Fruit fly (Drosophila melanogaster) whole organism, prepupa: ENCODE measurements around the gene CG15022.

Source experiments
- Blimp-1 ChIP-seq: fragments of 200-800 bp; sonication (Bioruptor generic); optimal IDR thresholded peaks from 3 replicates; lab custom pipeline; 2017; ENCODE audit warnings: missing biosample characterization, missing genetic modification characterization, mild to moderate bottlenecking, moderate library complexity, missing genetic modification reagents
- CG11294 ChIP-seq: fragments of 200-800 bp; sonication (Bioruptor generic); IDR thresholded peaks from 2 replicates; pipeline ENCODE4 v1.3.6; 2022; ENCODE audit warnings: missing biosample characterization, missing genetic modification characterization
- CG11762 ChIP-seq: fragments of 200-800 bp; sonication (Bioruptor generic); optimal IDR thresholded peaks from 3 replicates; lab custom pipeline; 2016; ENCODE audit warnings: missing biosample characterization, missing genetic modification characterization; ENCODE audit not compliant: insufficient read depth
- CG11902 ChIP-seq: fragments of 200-800 bp; sonication (Bioruptor generic); optimal IDR thresholded peaks from 3 replicates; lab custom pipeline; 2016; ENCODE audit warnings: missing biosample characterization, missing genetic modification characterization
- CG15336 ChIP-seq: fragments of 200-800 bp; sonication (Bioruptor generic); IDR thresholded peaks from 2 replicates; pipeline ENCODE4 v1.3.6; 2022; ENCODE audit warnings: missing biosample characterization, missing genetic modification characterization
- CG16779 ChIP-seq: fragments of 200-800 bp; sonication (Bioruptor generic); optimal IDR thresholded peaks from 3 replicates; lab custom pipeline; 2017; ENCODE audit warnings: missing biosample characterization, mild to moderate bottlenecking, missing genetic modification characterization
- CG3032 ChIP-seq: fragments of 200-800 bp; optimal IDR thresholded peaks from 2 replicates; lab custom pipeline; 2019; ENCODE audit warnings: missing biosample characterization, mild to moderate bottlenecking, missing genetic modification characterization, moderate library complexity
- CG31627 ChIP-seq: fragments of 200-800 bp; sonication (Bioruptor generic); optimal IDR thresholded peaks from 3 replicates; lab custom pipeline; 2016; ENCODE audit warnings: missing biosample characterization, missing genetic modification characterization
- CG32006 ChIP-seq: fragments of 200-800 bp; sonication (Bioruptor generic); optimal IDR thresholded peaks from 3 replicates; lab custom pipeline; 2017; ENCODE audit warnings: missing biosample characterization, mild to moderate bottlenecking, missing genetic modification characterization
- CG34406 ChIP-seq: fragments of 200-800 bp; sonication (Bioruptor generic); optimal IDR thresholded peaks from 3 replicates; lab custom pipeline; 2016; ENCODE audit warnings: missing biosample characterization, missing genetic modification characterization
- CG3919 ChIP-seq: fragments of 200-800 bp; sonication (Bioruptor generic); optimal IDR thresholded peaks from 3 replicates; lab custom pipeline; 2016; ENCODE audit warnings: missing biosample characterization, missing genetic modification characterization
- CG4318 ChIP-seq: fragments of 200-800 bp; sonication (Bioruptor generic); optimal IDR thresholded peaks from 3 replicates; lab custom pipeline; 2017; ENCODE audit warnings: missing biosample characterization, mild to moderate bottlenecking, missing genetic modification characterization
- CG6163 ChIP-seq: fragments of 200-800 bp; sonication (Bioruptor generic); IDR thresholded peaks from 3 replicates; pipeline ENCODE4 v1.3.6; 2022; ENCODE audit warnings: missing biosample characterization, missing genetic modification characterization
- CG6276 ChIP-seq: fragments of 200-800 bp; sonication (Bioruptor generic); optimal IDR thresholded peaks from 2 replicates; lab custom pipeline; 2017; ENCODE audit warnings: missing biosample characterization, mild to moderate bottlenecking, missing genetic modification characterization
- CG6808 ChIP-seq: fragments of 200-800 bp; sonication (Bioruptor generic); optimal IDR thresholded peaks from 3 replicates; lab custom pipeline; 2017; ENCODE audit warnings: missing biosample characterization, missing genetic modification characterization, mild to moderate bottlenecking, moderate library complexity, missing genetic modification reagents
- CG6854 ChIP-seq: fragments of 200-800 bp; sonication (Bioruptor generic); optimal IDR thresholded peaks from 2 replicates; lab custom pipeline; 2017; ENCODE audit warnings: missing biosample characterization, mild to moderate bottlenecking, missing genetic modification characterization
- CG8119 ChIP-seq: fragments of 200-800 bp; sonication (Bioruptor generic); IDR thresholded peaks from 3 replicates; pipeline ENCODE4 v1.3.6; 2022; ENCODE audit warnings: missing biosample characterization, missing genetic modification characterization
- CG8632 ChIP-seq: fragments of 200-800 bp; sonication (Bioruptor generic); optimal IDR thresholded peaks from 3 replicates; lab custom pipeline; 2016; ENCODE audit warnings: missing biosample characterization, missing genetic modification characterization
- CG9139 ChIP-seq: fragments of 200-800 bp; sonication (Bioruptor generic); optimal IDR thresholded peaks from 3 replicates; lab custom pipeline; 2017; ENCODE audit warnings: missing biosample characterization, mild to moderate bottlenecking, missing genetic modification characterization
- Eip78C ChIP-seq: fragments of 200-800 bp; sonication (Bioruptor generic); peaks from one replicate; lab custom pipeline; 2016; ENCODE audit warnings: missing biosample characterization, missing genetic modification characterization
- Eip93F ChIP-seq: fragments of 200-800 bp; sonication (Bioruptor generic); optimal IDR thresholded peaks from 2 replicates; lab custom pipeline; 2016; ENCODE audit warnings: missing biosample characterization, mild to moderate bottlenecking, missing genetic modification characterization
- Ets21C ChIP-seq: fragments of 200-800 bp; sonication (Bioruptor generic); optimal IDR thresholded peaks from 3 replicates; lab custom pipeline; 2016; ENCODE audit warnings: missing biosample characterization, missing genetic modification characterization
- Ets96B ChIP-seq: fragments of 200-800 bp; optimal IDR thresholded peaks from 2 replicates; lab custom pipeline; 2019; ENCODE audit warnings: missing biosample characterization, mild to moderate bottlenecking, missing genetic modification characterization, moderate library complexity
- Gug ChIP-seq: fragments of 200-800 bp; sonication (Bioruptor generic); IDR thresholded peaks from 2 replicates; pipeline ENCODE4 v1.3.6; 2022; ENCODE audit warnings: missing biosample characterization, missing genetic modification characterization
- Hr39 ChIP-seq: fragments of 200-800 bp; sonication (Bioruptor generic); optimal IDR thresholded peaks from 2 replicates; lab custom pipeline; 2016; ENCODE audit warnings: missing biosample characterization, missing genetic modification characterization
- Hr4 ChIP-seq: fragments of 200-800 bp; sonication (Bioruptor generic); optimal IDR thresholded peaks from 3 replicates; lab custom pipeline; 2016; ENCODE audit warnings: missing biosample characterization, missing genetic modification characterization
- Lpt ChIP-seq: fragments of 200-800 bp; sonication (Bioruptor generic); optimal IDR thresholded peaks from 3 replicates; lab custom pipeline; 2016; ENCODE audit warnings: missing biosample characterization, missing genetic modification characterization
- Met ChIP-seq: fragments of 200-800 bp; sonication (Bioruptor generic); optimal IDR thresholded peaks from 3 replicates; lab custom pipeline; 2016; ENCODE audit warnings: missing biosample characterization, missing genetic modification characterization
- OdsH ChIP-seq: fragments of 200-800 bp; sonication (Bioruptor generic); optimal IDR thresholded peaks from 3 replicates; lab custom pipeline; 2016; ENCODE audit warnings: missing biosample characterization, missing genetic modification characterization
- Smox ChIP-seq: fragments of 200-800 bp; sonication (Bioruptor generic); optimal IDR thresholded peaks from 3 replicates; lab custom pipeline; 2016; ENCODE audit warnings: missing biosample characterization, missing genetic modification characterization
- acj6 ChIP-seq: fragments of 200-800 bp; sonication (Bioruptor generic); optimal IDR thresholded peaks from 3 replicates; lab custom pipeline; 2016; ENCODE audit warnings: missing biosample characterization, missing genetic modification characterization
- dac ChIP-seq: fragments of 200-800 bp; sonication (Bioruptor generic); optimal IDR thresholded peaks from 2 replicates; lab custom pipeline; 2017; ENCODE audit warnings: missing biosample characterization, mild to moderate bottlenecking, missing genetic modification characterization
- eg ChIP-seq: fragments of 200-800 bp; sonication (Bioruptor generic); IDR thresholded peaks from 3 replicates; pipeline ENCODE4 v1.3.6; 2022; ENCODE audit warnings: missing biosample characterization, missing genetic modification characterization
- esn ChIP-seq: fragments of 200-800 bp; sonication (Bioruptor generic); optimal IDR thresholded peaks from 2 replicates; lab custom pipeline; 2016; ENCODE audit warnings: missing biosample characterization, mild to moderate bottlenecking, missing genetic modification characterization, moderate library complexity
- net ChIP-seq: fragments of 200-800 bp; sonication (Bioruptor generic); optimal IDR thresholded peaks from 3 replicates; lab custom pipeline; 2016; ENCODE audit warnings: missing biosample characterization, missing genetic modification characterization
- pdm3 ChIP-seq: fragments of 200-800 bp; sonication (Bioruptor generic); optimal IDR thresholded peaks from 3 replicates; lab custom pipeline; 2016; ENCODE audit warnings: missing biosample characterization, missing genetic modification characterization
- salr ChIP-seq, 2 experiments: fragments of 200-800 bp; sonication (Bioruptor generic); optimal IDR thresholded peaks; 3 replicates each; lab custom pipeline; 2016 to 2018; ENCODE audit warnings: missing biosample characterization in 2 of 2, missing genetic modification characterization in 2 of 2, mild to moderate bottlenecking in 1 of 2
- spab ChIP-seq: fragments of 200-800 bp; sonication (Bioruptor generic); optimal IDR thresholded peaks from 2 replicates; lab custom pipeline; 2017; ENCODE audit warnings: missing biosample characterization, mild to moderate bottlenecking, missing genetic modification characterization, missing genetic modification reagents
- vri ChIP-seq: fragments of 200-800 bp; sonication (Bioruptor generic); optimal IDR thresholded peaks from 3 replicates; lab custom pipeline; 2016; ENCODE audit warnings: missing biosample characterization, mild to moderate bottlenecking, missing genetic modification characterization

The CG15022 gene

DNA sequence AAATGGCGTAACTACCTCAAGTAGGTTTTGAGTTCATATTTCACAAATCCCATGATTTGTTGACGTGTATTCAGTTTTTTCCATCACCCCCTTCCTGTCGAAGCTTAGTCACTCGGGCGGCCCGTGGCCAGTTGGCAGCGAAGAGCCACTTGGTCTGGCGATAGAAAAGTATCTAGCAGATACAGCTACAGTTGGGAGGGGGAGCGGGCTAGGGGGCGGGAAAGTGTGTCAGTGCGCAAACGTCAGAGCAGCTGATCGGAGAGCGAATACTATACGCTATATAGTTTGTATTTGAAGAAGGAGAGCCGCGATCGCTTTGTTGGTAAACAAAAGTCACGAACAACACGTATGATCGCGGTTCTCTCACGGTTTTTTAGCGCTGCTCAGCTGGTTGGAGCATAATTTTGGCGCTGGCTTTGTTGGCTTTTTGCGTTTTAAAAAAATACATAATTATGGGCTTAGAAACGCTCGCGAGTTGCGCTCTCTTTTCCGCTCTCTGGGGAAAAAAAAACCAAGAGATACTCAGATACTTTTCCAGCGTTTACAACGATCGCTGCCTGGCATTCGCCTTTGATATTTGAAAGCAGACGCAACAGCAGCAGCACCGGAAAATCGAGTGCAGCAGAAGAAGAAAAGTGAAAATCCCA, 46.2 kb downstream of the CG15022 start (continued):
- TF ChIP-seq Smox (GFP tag; lab: Kevin White, UChicago) (no peak), Lpt (GFP tag; lab: Kevin White, UChicago) (peak; percentile 20), CG6854 (GFP tag; lab: Kevin White, UChicago) (no peak), Hr39 (GFP tag; lab: Kevin White, UChicago) (no peak), CG34406 (GFP tag; lab: Kevin White, UChicago) (no peak), CG11294 (GFP tag; lab: Robert Waterston, UW) (no peak), CG6808 (GFP tag; lab: Kevin White, UChicago) (no peak), Ets96B (no peak), CG6163 (peak; percentile 51; the same call in 2 of the 3 replicates), CG3032 (no peak), CG6276 (GFP tag; lab: Kevin White, UChicago) (no peak), CG11762 (GFP tag; lab: Kevin White, UChicago) (no peak), acj6 (GFP tag; lab: Kevin White, UChicago) (no peak), Hr4 (peak; percentile 18), CG9139 (no peak), Met (GFP tag; lab: Kevin White, UChicago) (no peak), Eip93F (no peak), esn (GFP tag; lab: Kevin White, UChicago) (no peak), CG11902 (GFP tag; lab: Kevin White, UChicago) (no peak), dac (GFP tag; lab: Kevin White, UChicago) (no peak), Blimp-1 (GFP tag; lab: Kevin White, UChicago) (no peak), net (GFP tag; lab: Kevin White, UChicago) (peak; percentile 25), vri (GFP tag; lab: Kevin White, UChicago) (peak; percentile 9), CG8632 (GFP tag; lab: Kevin White, UChicago) (no peak), Gug (GFP tag; lab: Robert Waterston, UW) (peak; percentile 34; the same call in 1 of the 2 replicates), OdsH (GFP tag; lab: Kevin White, UChicago) (no peak), CG8119 (GFP tag; lab: Robert Waterston, UW) (peak; percentile 13; the same call in 1 of the 3 replicates), CG31627 (GFP tag; lab: Kevin White, UChicago) (no peak), CG15336 (peak; percentile 31), CG3919 (GFP tag; lab: Kevin White, UChicago) (no peak), CG16779 (tag; lab: Kevin White, UChicago) (no peak), eg (GFP tag; lab: Robert Waterston, UW) (no peak; the same call in 1 of the 3 replicates), salr (GFP tag; optimal IDR thresholded peaks at IDR 0.05; lab: Kevin White, UChicago) (no peak), pdm3 (GFP tag; lab: Kevin White, UChicago) (no peak), spab (no peak), CG4318 (no peak)

DNA sequence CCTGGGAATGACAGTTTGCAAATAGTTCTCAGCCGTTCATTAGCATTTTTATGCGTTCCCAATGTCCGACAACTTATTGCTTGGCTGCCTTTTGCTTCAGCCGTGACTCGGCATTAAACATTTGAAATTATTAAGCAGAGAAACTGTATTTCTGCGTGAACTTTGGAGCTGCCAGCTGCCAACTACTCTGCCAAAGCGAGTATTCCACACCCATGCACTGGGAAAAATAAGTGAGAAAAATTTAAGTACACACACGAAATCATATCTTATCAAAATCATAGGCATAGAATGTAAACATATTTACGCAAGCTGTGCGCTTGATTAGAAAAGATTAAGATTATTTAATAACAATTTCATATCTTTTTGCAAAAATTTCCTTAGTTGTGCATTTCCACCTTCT, 47.1 kb downstream of the CG15022 start:
- no peak for TF ChIP-seq Eip78C (GFP tag; lab: Kevin White, UChicago)
- no peak for TF ChIP-seq CG16779 (tag; lab: Kevin White, UChicago)
- peak; percentile 17 for TF ChIP-seq net (GFP tag; lab: Kevin White, UChicago)
- TF ChIP-seq Gug (GFP tag; lab: Robert Waterston, UW) = peak; percentile 51
- TF ChIP-seq CG15336 = peak; percentile 53
- peak; percentile 24 for TF ChIP-seq Lpt (GFP tag; lab: Kevin White, UChicago)
- TF ChIP-seq Ets21C (GFP tag; lab: Kevin White, UChicago) = no peak
- TF ChIP-seq CG34406 (GFP tag; lab: Kevin White, UChicago) = no peak
- peak; percentile 79 for TF ChIP-seq eg (GFP tag; lab: Robert Waterston, UW)
- TF ChIP-seq CG8119 (GFP tag; lab: Robert Waterston, UW) = peak; percentile 33; the same call in 2 of the 3 replicates
- peak; percentile 48 for TF ChIP-seq Hr4
- peak; percentile 70; the same call in 2 of the 3 replicates for TF ChIP-seq CG6163
- peak; percentile 62 for TF ChIP-seq CG11294 (GFP tag; lab: Robert Waterston, UW)
- TF ChIP-seq CG6276 (GFP tag; lab: Kevin White, UChicago) = peak; percentile 32
- TF ChIP-seq CG32006 (GFP tag; lab: Kevin White, UChicago) = peak; percentile 47
- TF ChIP-seq Ets96B = no peak
- no peak for TF ChIP-seq Blimp-1 (GFP tag; lab: Kevin White, UChicago)
